Fruit fly (Drosophila melanogaster) S2 (cell line): ENCODE results near the gene CG3679.

Experiments
- CG8478 ChIP-seq: fragments of >200 bp; optimal IDR thresholded peaks from 2 replicates; lab custom pipeline; 2018
- CTCF ChIP-seq, 2 experiments: fragments of >200 bp; optimal IDR thresholded peaks; 2 replicates each; lab custom pipeline; 2018

DNA sequence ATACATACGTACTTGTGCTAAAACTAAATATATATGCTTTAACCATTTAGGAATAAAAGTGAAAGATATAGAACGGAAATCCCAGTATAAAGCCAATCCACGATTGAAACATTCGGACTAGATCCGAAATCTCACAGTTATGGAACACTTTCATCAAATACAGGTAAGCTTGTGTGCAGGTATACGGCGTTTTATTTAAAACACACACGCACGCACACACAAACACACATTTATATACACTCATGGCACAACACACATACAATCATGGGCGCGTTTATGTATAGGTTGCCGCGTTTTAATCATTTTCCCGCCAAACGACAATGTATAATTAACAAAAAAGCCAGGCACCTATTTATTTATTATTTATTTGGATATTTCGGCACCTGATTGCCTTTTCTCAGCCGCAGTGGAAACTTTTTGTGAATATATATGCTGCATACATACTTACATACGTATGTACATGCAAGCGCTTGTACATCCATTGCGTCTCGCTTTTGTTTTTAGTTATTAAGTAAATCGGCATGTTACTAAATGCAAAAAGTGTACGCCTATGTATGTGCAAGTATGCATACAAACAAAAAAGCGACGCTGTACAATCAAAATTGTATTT lies 30.7 kb downstream of the CG3679 start:
- TF ChIP-seq CTCF (optimal IDR thresholded peaks at IDR 0.05; lab: Kevin White, UChicago) (no peak), CG8478 (lab: Kevin White, UChicago) (no peak)
